Fruit fly (Drosophila melanogaster) ovary, adult (tissue): Measurements from ENCODE around the gene Gel.

ENCODE experiments used
- CG17801 ChIP-seq: fragments of 200-800 bp; optimal IDR thresholded peaks from 2 replicates; lab custom pipeline; 2019; ENCODE audit warnings: missing biosample characterization, mild to moderate bottlenecking, missing genetic modification characterization, moderate library complexity; ENCODE audit not compliant: partially characterized antibody

Gene Gel

dm6 chr3R:4281119-4281861 lies 46.3 kb downstream of the Gel start:
- TF ChIP-seq CG17801: no peak

dm6 chr3R:4282207-4282606 lies 47.2 kb downstream of the Gel start:
- no peak for TF ChIP-seq CG17801

DNA sequence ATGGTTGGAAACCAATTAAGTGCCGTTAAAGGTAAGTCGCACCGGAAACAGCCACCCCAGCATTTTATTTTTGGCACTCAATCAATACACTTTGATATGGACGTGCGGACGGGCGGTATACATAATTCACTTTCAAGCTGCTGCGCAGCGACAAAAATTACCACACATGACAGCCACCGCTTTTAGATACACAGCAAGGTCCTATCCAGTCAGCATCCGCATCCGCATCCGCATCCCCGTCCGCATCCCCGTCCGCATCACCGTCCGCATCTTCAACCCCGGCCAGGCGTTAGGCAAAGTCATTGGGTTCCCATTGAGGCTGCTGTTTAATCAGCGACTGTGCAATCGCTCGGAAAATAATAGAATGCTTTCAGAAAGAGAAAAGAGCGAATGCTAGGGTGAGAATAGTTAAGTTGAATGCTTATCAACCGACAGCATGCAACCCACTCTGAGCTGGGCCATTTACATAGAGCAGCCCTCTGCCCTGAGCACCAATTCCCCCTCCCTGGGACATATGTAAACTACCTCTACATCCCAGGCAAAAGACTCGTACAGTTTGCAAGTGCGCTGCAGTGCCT lies 49.4 kb downstream of the Gel start:
- no peak for TF ChIP-seq CG17801
